Fruit fly (Drosophila melanogaster) Kc167 (cell line): ENCODE results near the gene S-Lap4.

Source experiments
- Myc ChIP-seq: fragments of >200 bp; optimal IDR thresholded peaks from 2 replicates; lab custom pipeline; 2017; ENCODE audit warnings: missing external identifiers
- Sin3A ChIP-seq: fragments of >200 bp; optimal IDR thresholded peaks from 2 replicates; lab custom pipeline; 2018; ENCODE audit warnings: missing external identifiers
- h ChIP-seq: fragments of >200 bp; optimal IDR thresholded peaks from 3 replicates; lab custom pipeline; 2018; ENCODE audit warnings: missing external identifiers
- insv ChIP-seq: fragments of >200 bp; optimal IDR thresholded peaks from 3 replicates; lab custom pipeline; 2018; ENCODE audit warnings: missing external identifiers
- psq ChIP-seq: fragments of >200 bp; optimal IDR thresholded peaks from 2 replicates; lab custom pipeline; 2017; ENCODE audit warnings: missing external identifiers
- ttk ChIP-seq: sonication (Bioruptor generic); optimal IDR thresholded peaks from 2 replicates; lab custom pipeline; 2017; ENCODE audit warnings: missing external identifiers

The S-Lap4 gene

DNA sequence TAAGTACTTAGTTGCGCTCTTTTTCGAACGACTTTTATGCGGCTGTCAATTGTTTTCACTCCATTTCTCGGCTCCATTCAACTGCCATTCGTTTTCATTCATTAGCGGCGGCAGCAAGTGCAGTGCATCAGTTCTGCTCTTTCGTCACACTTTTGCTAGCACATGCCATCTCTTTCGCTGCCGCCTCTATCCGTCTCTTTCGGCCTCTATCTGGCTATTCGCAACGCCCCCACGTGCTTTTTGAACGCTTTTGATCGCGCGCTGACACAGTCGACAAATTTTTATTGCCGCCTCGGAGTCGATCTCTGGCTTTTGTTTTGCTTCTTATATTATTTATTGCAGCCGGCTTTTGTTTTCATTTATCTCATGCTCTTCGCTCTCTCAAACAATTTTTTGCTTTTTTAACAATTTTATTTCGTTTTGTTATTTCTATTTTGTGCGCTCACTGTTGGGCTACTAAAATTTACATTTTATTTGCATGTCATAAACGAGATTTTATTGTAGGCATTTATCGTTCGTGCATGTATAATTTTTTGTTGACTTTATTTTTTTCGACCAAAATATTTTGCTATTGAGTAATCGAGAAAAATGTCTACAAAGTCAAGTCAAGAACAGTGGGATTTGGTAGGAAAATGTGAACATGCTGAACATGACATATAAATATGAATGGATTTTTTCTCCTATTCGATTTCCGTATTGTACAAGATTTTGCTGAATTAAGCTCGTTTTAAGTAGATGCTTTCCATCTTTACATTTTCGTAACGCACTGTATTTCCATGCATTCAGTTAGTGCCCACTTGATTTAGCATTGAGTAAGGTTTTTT, 31.9 kb downstream of the S-Lap4 start:
- no peak for TF ChIP-seq ttk
- no peak for TF ChIP-seq insv (lab: Kevin White, UChicago)

DNA sequence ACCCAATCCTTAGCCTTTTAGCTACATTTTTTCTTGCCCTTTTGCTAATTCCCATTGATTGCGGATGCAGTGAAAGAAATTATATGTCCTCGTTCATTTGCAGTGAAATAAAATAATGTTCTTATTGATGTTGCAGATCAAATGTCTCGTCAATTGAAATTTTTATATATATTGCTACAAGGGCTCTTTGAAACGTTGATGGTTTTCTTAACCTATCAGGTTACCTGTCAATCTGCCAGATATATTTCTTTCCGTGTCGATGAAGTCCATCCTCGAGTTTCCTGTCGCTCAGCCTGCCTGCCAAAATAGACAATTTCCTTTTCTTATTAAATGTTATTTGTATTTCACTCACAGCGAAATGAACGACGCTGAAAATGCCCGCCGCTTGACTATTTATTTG, 34.5 kb downstream of the S-Lap4 start:
- TF ChIP-seq Sin3A (no peak), ttk (no peak), h (lab: Kevin White, UChicago) (no peak), psq (lab: Kevin White, UChicago) (no peak), insv (lab: Kevin White, UChicago) (no peak), Myc (lab: Kevin White, UChicago) (no peak)

DNA sequence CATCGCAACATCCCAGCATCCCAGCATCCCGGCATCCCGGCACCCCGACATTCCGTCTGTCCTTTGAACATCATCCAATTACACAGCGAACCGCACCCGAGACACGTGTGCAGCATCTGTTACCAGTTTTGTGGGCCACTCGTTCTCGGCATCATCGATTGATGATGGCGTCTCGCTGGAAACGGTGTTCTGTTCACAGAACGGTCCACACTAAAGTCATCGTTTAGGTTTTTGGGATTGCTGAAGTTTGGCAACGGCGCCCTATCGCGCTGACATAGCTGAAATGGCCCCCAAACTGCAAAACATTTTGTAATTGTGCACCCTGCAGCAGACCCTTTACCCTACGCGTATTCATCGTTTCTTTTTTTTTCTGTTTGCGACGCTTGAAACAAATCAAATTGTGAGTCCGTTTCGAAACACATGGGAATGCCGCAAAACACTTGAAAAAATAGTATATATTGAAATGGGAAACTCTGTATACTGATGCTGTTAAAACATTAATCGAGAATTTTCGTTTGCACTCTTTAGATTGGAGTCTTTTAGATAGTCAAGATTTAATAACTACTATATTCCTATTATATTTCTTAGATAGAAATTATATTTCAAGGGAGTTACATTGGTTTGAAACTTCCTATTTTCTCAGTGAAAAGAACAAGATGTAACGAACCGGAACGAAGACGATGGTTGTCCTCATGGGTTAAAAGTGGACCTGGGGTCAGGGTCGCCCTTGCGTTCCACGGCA, 35.2 kb downstream of the S-Lap4 start:
- TF ChIP-seq h (lab: Kevin White, UChicago) (no peak), ttk (no peak)

DNA sequence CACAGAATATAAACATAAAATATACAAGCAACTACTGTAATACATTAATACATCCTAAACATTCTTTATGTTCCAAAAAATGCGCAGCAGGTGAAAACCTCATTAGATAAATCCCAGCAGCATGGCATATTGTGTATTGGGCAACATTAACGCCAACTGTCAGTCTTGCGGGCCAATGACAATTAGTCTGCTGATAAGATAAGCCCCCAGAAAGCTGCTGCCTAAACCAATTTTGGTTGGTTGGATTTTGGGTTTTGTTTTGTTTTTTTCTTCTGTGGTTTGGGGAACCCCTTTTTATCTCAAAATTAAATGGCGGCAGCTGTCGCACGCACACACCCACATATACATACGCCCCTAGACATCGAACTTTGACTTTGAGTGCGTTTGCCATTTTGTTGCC, 37.6 kb downstream of the S-Lap4 start:
- TF ChIP-seq psq (lab: Kevin White, UChicago) = no peak
- no peak for TF ChIP-seq ttk
- no peak for TF ChIP-seq insv (lab: Kevin White, UChicago)
- TF ChIP-seq Myc (lab: Kevin White, UChicago) = no peak
- no peak for TF ChIP-seq Sin3A
- TF ChIP-seq h (lab: Kevin White, UChicago) = no peak

DNA sequence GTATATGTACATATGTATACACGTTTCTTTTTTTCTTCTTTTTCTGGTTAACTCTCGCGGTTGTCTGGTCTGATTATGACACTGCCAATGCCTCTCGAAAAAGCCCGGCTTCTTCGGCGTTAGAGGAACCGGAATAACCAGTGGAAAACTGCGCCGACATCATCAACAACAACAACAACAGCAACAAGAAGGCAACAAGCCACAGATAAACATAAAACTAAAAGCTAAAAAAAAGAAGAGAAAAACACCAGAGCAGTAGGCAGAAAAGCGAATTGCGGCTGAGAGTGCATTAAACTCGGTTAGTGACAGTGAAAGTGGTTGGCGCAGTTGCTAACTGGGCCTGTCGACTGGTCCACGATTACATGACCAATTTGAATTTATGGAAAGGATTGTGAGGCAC, 40.4 kb downstream of the S-Lap4 start:
- TF ChIP-seq ttk (no peak), Myc (lab: Kevin White, UChicago) (no peak), Sin3A (no peak), insv (lab: Kevin White, UChicago) (no peak), psq (lab: Kevin White, UChicago) (no peak), h (lab: Kevin White, UChicago) (no peak)

DNA sequence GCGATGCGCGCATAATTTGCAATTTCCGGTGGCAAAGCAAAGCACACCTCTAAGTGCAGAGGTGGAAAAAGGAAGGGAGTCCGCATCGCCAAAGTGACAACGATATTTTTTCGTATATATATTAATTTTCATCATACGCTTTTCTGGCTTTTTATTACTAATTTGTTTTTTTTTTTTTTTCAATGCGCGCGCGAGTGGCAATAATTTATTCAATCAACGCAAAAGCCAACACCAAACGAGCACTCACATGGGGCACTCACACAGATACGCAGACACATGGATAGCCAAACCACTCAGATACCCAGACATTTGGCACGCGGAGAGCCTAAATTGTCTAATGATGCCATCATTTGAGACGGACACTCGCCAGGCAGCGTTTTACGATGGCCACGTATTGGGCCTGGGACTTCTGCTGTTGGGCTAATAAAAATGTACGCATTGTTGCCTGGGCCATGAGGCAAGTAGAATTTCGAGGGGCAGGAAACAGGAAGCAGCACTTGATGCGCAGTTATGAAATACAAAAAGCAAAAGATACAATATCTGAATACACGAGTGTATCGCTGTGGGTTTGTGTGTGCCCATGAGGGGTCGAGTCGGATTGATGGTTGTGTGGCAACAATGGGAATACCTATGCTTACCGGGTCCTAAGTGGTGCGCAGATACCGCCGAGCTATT, 41.4 kb downstream of the S-Lap4 start:
- TF ChIP-seq Sin3A (no peak), h (lab: Kevin White, UChicago) (no peak), psq (lab: Kevin White, UChicago) (no peak), ttk (no peak), insv (lab: Kevin White, UChicago) (no peak), Myc (lab: Kevin White, UChicago) (no peak)

DNA sequence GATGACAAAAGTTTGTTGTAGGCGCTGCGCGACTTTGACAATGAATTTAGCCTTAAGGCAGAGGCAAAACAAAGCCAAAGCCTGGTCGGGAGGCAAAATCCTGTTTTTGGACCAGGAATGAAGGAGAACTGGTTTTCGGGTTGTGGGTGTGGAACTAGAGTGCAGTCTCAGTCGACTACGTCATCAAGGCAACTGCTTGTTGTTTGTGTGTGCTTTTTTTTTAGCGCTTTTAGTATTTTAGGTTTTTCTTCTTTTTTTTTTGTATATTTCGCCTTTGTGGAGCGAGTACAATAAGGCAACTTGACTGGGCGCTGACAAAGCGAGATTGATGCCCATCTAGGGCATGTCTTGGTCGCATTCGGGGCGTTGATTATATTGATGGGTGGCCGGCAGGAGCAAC, 43.2 kb downstream of the S-Lap4 start:
- TF ChIP-seq Sin3A (no peak), psq (lab: Kevin White, UChicago) (no peak), Myc (lab: Kevin White, UChicago) (no peak), insv (lab: Kevin White, UChicago) (no peak), ttk (no peak)

DNA sequence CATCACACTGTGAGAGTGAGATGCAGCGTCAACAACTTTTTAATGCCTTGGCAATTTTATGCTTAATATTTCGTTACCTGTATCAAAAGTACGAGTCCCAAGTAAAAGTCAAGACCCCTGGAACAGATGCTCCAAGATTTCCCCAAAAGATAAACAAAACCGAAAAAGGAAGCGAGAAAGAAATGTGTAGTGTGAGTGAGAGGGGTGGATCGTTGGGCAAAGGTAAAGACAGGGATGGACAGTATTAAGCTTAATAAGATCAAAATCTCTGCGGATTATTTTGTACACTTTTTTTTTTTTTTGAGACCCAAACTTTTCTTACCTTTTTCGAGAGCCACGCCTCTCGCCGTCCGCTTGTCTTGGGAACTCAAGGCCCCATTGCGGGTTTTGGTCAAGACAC, 44.4 kb downstream of the S-Lap4 start:
- TF ChIP-seq ttk = no peak
- TF ChIP-seq psq (lab: Kevin White, UChicago) = no peak
- TF ChIP-seq h (lab: Kevin White, UChicago) = no peak
- no peak for TF ChIP-seq Sin3A
- TF ChIP-seq insv (lab: Kevin White, UChicago) = no peak
- TF ChIP-seq Myc (lab: Kevin White, UChicago) = no peak

DNA sequence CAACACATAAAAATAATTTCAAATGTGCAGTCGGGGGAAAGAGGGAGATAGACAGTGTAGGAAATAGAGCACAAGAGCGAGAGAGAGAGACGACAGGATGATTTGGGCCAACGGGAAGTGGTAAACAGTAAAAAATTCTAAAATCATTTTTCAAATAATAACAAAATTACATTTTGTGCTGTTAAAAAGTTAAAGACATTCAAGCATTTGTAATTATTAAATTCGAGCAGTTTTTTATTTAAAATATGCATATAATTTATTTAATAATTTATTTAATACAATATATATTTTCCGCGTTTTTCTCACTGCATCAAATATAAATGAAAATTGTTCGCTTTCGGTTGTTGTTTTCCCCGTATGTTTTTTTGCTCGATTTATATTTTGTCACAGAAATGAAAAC, 45.6 kb downstream of the S-Lap4 start:
- TF ChIP-seq psq (lab: Kevin White, UChicago) = no peak
- TF ChIP-seq ttk = no peak
- no peak for TF ChIP-seq h (lab: Kevin White, UChicago)
- TF ChIP-seq Sin3A = no peak
- no peak for TF ChIP-seq Myc (lab: Kevin White, UChicago)
- no peak for TF ChIP-seq insv (lab: Kevin White, UChicago)

DNA sequence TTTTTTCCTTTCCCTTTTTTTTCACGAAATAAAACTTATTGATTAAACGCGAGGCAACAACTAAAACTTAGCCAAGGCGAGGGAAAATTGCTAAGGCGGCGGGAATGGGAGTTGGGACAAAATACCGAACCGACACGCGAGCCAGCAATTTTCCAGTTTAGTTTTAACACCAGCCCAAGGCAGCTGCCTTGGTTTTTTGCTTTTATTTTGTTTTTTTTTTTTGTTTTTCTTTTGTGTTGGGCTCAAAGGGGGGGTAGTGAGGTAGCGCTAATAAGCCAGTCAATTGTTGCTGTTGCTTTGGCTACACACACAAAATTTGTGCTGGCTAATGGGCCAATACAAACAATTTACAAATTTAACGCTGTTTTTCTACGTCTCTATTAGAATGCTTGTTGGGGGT, 47.6 kb downstream of the S-Lap4 start:
- TF ChIP-seq Myc (lab: Kevin White, UChicago) = no peak
- no peak for TF ChIP-seq psq (lab: Kevin White, UChicago)
- no peak for TF ChIP-seq ttk
- TF ChIP-seq insv (lab: Kevin White, UChicago) = no peak
- TF ChIP-seq h (lab: Kevin White, UChicago) = no peak
- no peak for TF ChIP-seq Sin3A

DNA sequence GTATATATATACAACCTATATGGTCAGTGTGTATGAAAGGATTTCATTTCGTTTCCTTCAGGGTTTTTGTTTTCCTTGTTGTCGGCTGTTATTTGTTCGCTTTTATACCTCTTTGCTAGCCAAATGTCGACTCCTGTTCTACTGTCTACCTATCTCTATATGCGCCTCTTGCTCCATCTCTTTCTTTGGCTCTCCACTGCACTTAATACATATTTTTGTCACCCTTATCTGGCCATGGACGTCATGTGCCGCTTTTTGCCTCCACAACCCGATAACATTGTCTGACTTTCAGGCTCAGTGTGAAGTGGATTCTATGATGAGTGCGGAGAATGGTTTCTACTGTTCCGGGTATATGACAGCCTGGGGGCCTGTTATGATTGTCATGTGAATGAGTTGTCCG, 50.2 kb downstream of the S-Lap4 start:
- no peak for TF ChIP-seq insv (lab: Kevin White, UChicago)
- no peak for TF ChIP-seq Sin3A
- TF ChIP-seq h (lab: Kevin White, UChicago) = no peak
- no peak for TF ChIP-seq psq (lab: Kevin White, UChicago)
- TF ChIP-seq ttk = no peak
- no peak for TF ChIP-seq Myc (lab: Kevin White, UChicago)
